Worm (Caenorhabditis elegans) whole organism, late embryonic: ENCODE results near the gene C30F2.5.

Source experiments
- C38D4.7 ChIP-seq: fragments of 200-800 bp; sonication (Bioruptor generic); optimal IDR thresholded peaks from 2 replicates; lab custom pipeline; 2018; ENCODE audit warnings: mild to moderate bottlenecking, missing genetic modification characterization, moderate library complexity, missing compliant biosample characterization
- F13H6.1 ChIP-seq: sonication (generic microtip); optimal IDR thresholded peaks from 2 replicates; lab custom pipeline; 2016; ENCODE audit warnings: missing genetic modification characterization, missing compliant biosample characterization
- K09A11.1 ChIP-seq: sonication (generic microtip); optimal IDR thresholded peaks from 2 replicates; lab custom pipeline; 2017; ENCODE audit warnings: antibody characterized with exemption, mild to moderate bottlenecking, missing genetic modification characterization, missing compliant biosample characterization; ENCODE audit not compliant: insufficient read depth
- T23F11.4 ChIP-seq: fragments of 200-800 bp; sonication (Bioruptor generic); optimal IDR thresholded peaks from 2 replicates; lab custom pipeline; 2018; ENCODE audit warnings: mild to moderate bottlenecking, missing genetic modification characterization, missing compliant biosample characterization
- ceh-14 ChIP-seq: sonication (generic microtip); optimal IDR thresholded peaks from 2 replicates; lab custom pipeline; 2016; ENCODE audit warnings: missing genotype, missing genetic modification characterization, missing compliant biosample characterization
- ceh-2 ChIP-seq: sonication (generic microtip); optimal IDR thresholded peaks from 2 replicates; lab custom pipeline; 2016; ENCODE audit warnings: missing genotype, missing genetic modification characterization, missing compliant biosample characterization
- ceh-22 ChIP-seq: sonication (generic microtip); optimal IDR thresholded peaks from 2 replicates; lab custom pipeline; 2017; ENCODE audit warnings: missing biosample characterization, missing genetic modification characterization
- ceh-24 ChIP-seq: sonication (generic microtip); optimal IDR thresholded peaks from 2 replicates; lab custom pipeline; 2016; ENCODE audit warnings: mild to moderate bottlenecking, missing genetic modification characterization, missing compliant biosample characterization
- ceh-31 ChIP-seq: sonication (generic microtip); optimal IDR thresholded peaks from 2 replicates; lab custom pipeline; 2016; ENCODE audit warnings: missing genetic modification characterization, missing compliant biosample characterization
- ceh-34 ChIP-seq: sonication (generic microtip); optimal IDR thresholded peaks from 2 replicates; lab custom pipeline; 2016; ENCODE audit warnings: mild to moderate bottlenecking, missing genetic modification characterization, missing compliant biosample characterization
- ceh-45 ChIP-seq: fragments of 200-800 bp; sonication (Bioruptor generic); IDR thresholded peaks from 2 replicates; pipeline ENCODE4 v1.3.6; 2022; ENCODE audit warnings: missing genetic modification reagents, missing genetic modification characterization, missing compliant biosample characterization
- ceh-48 ChIP-seq: sonication (generic microtip); optimal IDR thresholded peaks from 2 replicates; lab custom pipeline; 2016; ENCODE audit warnings: missing genetic modification characterization, inconsistent platforms, missing compliant biosample characterization
- ceh-9 ChIP-seq: sonication (generic microtip); optimal IDR thresholded peaks from 2 replicates; lab custom pipeline; 2016; ENCODE audit warnings: mild to moderate bottlenecking, missing genetic modification characterization, inconsistent platforms, missing compliant biosample characterization
- dve-1 ChIP-seq: sonication (generic microtip); optimal IDR thresholded peaks from 2 replicates; lab custom pipeline; 2017; ENCODE audit warnings: antibody characterized with exemption, mild to moderate bottlenecking, missing genetic modification characterization, missing compliant biosample characterization
- elt-2 ChIP-seq: sonication (generic microtip); optimal IDR thresholded peaks from 2 replicates; lab custom pipeline; 2016; ENCODE audit warnings: missing genetic modification reagents, missing genetic modification characterization, missing compliant biosample characterization
- elt-4 ChIP-seq: sonication (generic microtip); optimal IDR thresholded peaks from 2 replicates; lab custom pipeline; 2016; ENCODE audit warnings: missing genetic modification characterization, missing compliant biosample characterization
- ets-4 ChIP-seq: sonication (generic microtip); optimal IDR thresholded peaks from 2 replicates; lab custom pipeline; 2016; ENCODE audit warnings: missing genetic modification characterization, missing compliant biosample characterization
- fkh-10 ChIP-seq: fragments of 150-350 bp; optimal IDR thresholded peaks from 2 replicates; lab custom pipeline; 2014; ENCODE audit warnings: missing biosample characterization, missing genetic modification reagents, missing genetic modification characterization
- fkh-6 ChIP-seq: sonication (generic microtip); optimal IDR thresholded peaks from 2 replicates; lab custom pipeline; 2016; ENCODE audit warnings: missing genetic modification characterization, missing compliant biosample characterization
- hlh-13 ChIP-seq: fragments of 200-800 bp; sonication (Bioruptor generic); optimal IDR thresholded peaks from 2 replicates; lab custom pipeline; 2018; ENCODE audit warnings: mild to moderate bottlenecking, missing genetic modification characterization, missing compliant biosample characterization
- hlh-30 ChIP-seq: sonication (generic microtip); optimal IDR thresholded peaks from 2 replicates; lab custom pipeline; 2017; ENCODE audit warnings: antibody characterized with exemption, missing genetic modification characterization, missing compliant biosample characterization; ENCODE audit not compliant: insufficient read depth
- hlh-6 ChIP-seq: sonication (generic microtip); optimal IDR thresholded peaks from 2 replicates; lab custom pipeline; 2016; ENCODE audit warnings: missing genotype, missing genetic modification characterization, missing compliant biosample characterization
- hlh-8 ChIP-seq: sonication (generic microtip); optimal IDR thresholded peaks from 2 replicates; lab custom pipeline; 2016; ENCODE audit warnings: missing genotype, missing genetic modification characterization, missing compliant biosample characterization
- lim-6 ChIP-seq: sonication (generic microtip); optimal IDR thresholded peaks from 2 replicates; lab custom pipeline; 2016; ENCODE audit warnings: missing genetic modification characterization, missing compliant biosample characterization
- madf-2 ChIP-seq: sonication (generic microtip); optimal IDR thresholded peaks from 2 replicates; lab custom pipeline; 2017; ENCODE audit warnings: missing genetic modification characterization, missing compliant biosample characterization
- nfya-1 ChIP-seq: sonication (generic microtip); optimal IDR thresholded peaks from 2 replicates; lab custom pipeline; 2017; ENCODE audit warnings: missing genetic modification characterization, mild to moderate bottlenecking, missing compliant biosample characterization, antibody characterized with exemption, moderate library complexity
- pag-3 ChIP-seq: sonication (generic microtip); optimal IDR thresholded peaks from 2 replicates; lab custom pipeline; 2016; ENCODE audit warnings: missing compliant biosample characterization, missing genetic modification characterization, borderline replicate concordance
- pax-1 ChIP-seq: fragments of 150-350 bp; optimal IDR thresholded peaks from 2 replicates; lab custom pipeline; 2014; ENCODE audit warnings: missing biosample characterization, missing genetic modification characterization
- pha-4 ChIP-seq: fragments of 150-350 bp; optimal IDR thresholded peaks from 2 replicates; lab custom pipeline; 2018; ENCODE audit warnings: missing biosample characterization, missing genetic modification reagents, missing genetic modification characterization
- pqm-1 ChIP-seq: sonication (generic microtip); optimal IDR thresholded peaks from 2 replicates; lab custom pipeline; 2016; ENCODE audit warnings: missing genetic modification characterization, missing compliant biosample characterization
- pros-1 ChIP-seq: fragments of 150-350 bp; optimal IDR thresholded peaks from 2 replicates; lab custom pipeline; 2014; ENCODE audit warnings: missing biosample characterization, missing genetic modification reagents, missing genetic modification characterization
- ref-2 ChIP-seq: sonication (generic microtip); optimal IDR thresholded peaks from 2 replicates; lab custom pipeline; 2016; ENCODE audit warnings: missing genetic modification characterization, missing compliant biosample characterization
- rnt-1 ChIP-seq: sonication (generic microtip); optimal IDR thresholded peaks from 2 replicates; lab custom pipeline; 2016; ENCODE audit warnings: missing genetic modification characterization, missing compliant biosample characterization
- sdc-2 ChIP-seq: sonication (generic microtip); optimal IDR thresholded peaks from 2 replicates; lab custom pipeline; 2016; ENCODE audit warnings: missing genotype, missing genetic modification characterization, missing compliant biosample characterization
- sox-2 ChIP-seq: fragments of 200-800 bp; sonication (Bioruptor generic); IDR thresholded peaks from 2 replicates; pipeline ENCODE4 v1.3.6; 2022; ENCODE audit warnings: missing genetic modification reagents, missing genetic modification characterization, missing compliant biosample characterization
- sox-4 ChIP-seq: sonication (generic microtip); optimal IDR thresholded peaks from 2 replicates; lab custom pipeline; 2017; ENCODE audit warnings: mild to moderate bottlenecking, missing genetic modification characterization, inconsistent platforms, missing compliant biosample characterization
- syd-9 ChIP-seq: sonication (generic microtip); optimal IDR thresholded peaks from 2 replicates; lab custom pipeline; 2016; ENCODE audit warnings: mild to moderate bottlenecking, missing genetic modification characterization, moderate library complexity, missing compliant biosample characterization
- tbx-2 ChIP-seq: sonication (generic microtip); optimal IDR thresholded peaks from 2 replicates; lab custom pipeline; 2016; ENCODE audit warnings: missing genetic modification characterization, missing compliant biosample characterization
- unc-3 ChIP-seq, 2 experiments: fragments of 200-800 bp in 1 of 2; sonication (Bioruptor generic) in 1 of 2; sonication (generic microtip) in 1 of 2; conservative IDR thresholded peaks in 1 of 2; optimal IDR thresholded peaks in 1 of 2; 2 replicates each; pipeline versions ENCODE4 v1.3.6 to Lab custom; 2016 to 2022; ENCODE audit warnings: missing compliant biosample characterization in 2 of 2, missing genetic modification characterization in 2 of 2, missing genetic modification reagents in 1 of 2
- unc-42 ChIP-seq: sonication (generic microtip); optimal IDR thresholded peaks from 2 replicates; lab custom pipeline; 2016; ENCODE audit warnings: missing genotype, missing genetic modification characterization, missing compliant biosample characterization
- unc-55 ChIP-seq: sonication (generic microtip); optimal IDR thresholded peaks from 2 replicates; lab custom pipeline; 2017; ENCODE audit warnings: missing biosample characterization, missing genetic modification reagents, missing genetic modification characterization
- unc-86 ChIP-seq: sonication (generic microtip); optimal IDR thresholded peaks from 2 replicates; lab custom pipeline; 2016; ENCODE audit warnings: missing genetic modification characterization, missing compliant biosample characterization
- ztf-16 ChIP-seq: sonication (generic microtip); optimal IDR thresholded peaks from 2 replicates; lab custom pipeline; 2017; ENCODE audit warnings: missing genetic modification characterization, missing compliant biosample characterization

C30F2.5 gene

DNA sequence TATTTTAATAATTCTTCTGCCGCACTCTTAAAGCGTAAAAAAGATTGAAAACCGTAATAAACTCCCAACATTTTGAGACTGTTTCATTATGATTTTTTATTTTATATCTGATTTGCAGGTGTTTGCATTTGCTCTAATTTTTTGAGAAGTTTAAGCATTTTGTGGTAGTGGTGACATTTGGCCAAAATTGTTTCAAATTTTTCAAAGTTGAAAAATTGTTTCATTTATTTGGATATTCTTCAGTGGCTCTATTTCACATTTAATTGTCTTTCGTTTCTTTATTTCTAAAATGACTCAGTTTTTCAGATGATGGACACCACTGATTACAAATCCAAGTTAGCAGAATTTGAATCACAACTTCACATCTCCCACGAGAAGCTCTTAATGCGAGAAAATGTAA is at the start of gene C30F2.5:
Gene C30F2.5 (plus strand): TSS at position 301 of the 400 bp plus-strand sequence.
- TF ChIP-seq unc-55 (GFP tag; lab: Kevin White, UChicago) = no peak
- TF ChIP-seq ceh-24 (tag; lab: Kevin White, UChicago) = no peak
- no peak for TF ChIP-seq F13H6.1

- TF ChIP-seq madf-2 (no peak), sox-4 (tag; lab: Kevin White, UChicago) (no peak), fkh-6 (tag; lab: Kevin White, UChicago) (no peak), ets-4 (tag; lab: Kevin White, UChicago) (no peak)
Measured at ce11 chrX:16046379-16046778, 48.1 kb upstream of the C30F2.5 start.

ce11 chrX:16049573-16049972 is 44.9 kb upstream of the C30F2.5 start, which contains the start of gene cpd-2:
Gene cpd-2 (plus strand): TSS chrX:16049873.
- TF ChIP-seq elt-4 = no peak
- no peak for TF ChIP-seq madf-2
- TF ChIP-seq ets-4 (tag; lab: Kevin White, UChicago) = no peak

- no peak for TF ChIP-seq unc-86 (tag; lab: Kevin White, UChicago)
- no peak for TF ChIP-seq unc-55 (GFP tag; lab: Kevin White, UChicago)
- no peak for TF ChIP-seq ceh-24 (tag; lab: Kevin White, UChicago)
- TF ChIP-seq ceh-45 (GFP tag; lab: Robert Waterston, UW) = no peak
- TF ChIP-seq ceh-9 = no peak
- no peak for TF ChIP-seq madf-2
- TF ChIP-seq, all 69 proteins: peak for 0
Measured at ce11 chrX:16055245-16055644, 39.2 kb upstream of the C30F2.5 start, which contains the start of gene T27A8.7. Gene T27A8.7 (plus strand): TSS chrX:16055545.

DNA sequence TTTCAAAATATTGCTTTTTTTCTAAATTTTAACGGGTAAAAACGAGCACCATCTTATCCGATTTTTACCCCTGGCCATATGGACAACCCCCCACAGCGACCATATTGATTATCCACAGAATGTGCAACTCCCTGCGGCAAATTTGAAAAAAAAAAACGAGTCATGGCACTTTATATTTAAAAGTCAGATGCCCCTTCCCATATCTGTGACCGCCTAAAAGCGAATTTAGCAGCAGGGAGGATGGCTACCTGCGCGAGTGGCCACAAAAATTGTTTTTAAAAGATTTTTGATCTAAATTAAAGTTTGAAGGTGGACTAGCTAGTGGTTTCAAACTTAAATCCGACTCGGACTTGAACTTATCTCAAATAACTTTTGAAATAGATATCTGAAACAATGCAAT is 38.1 kb upstream of the C30F2.5 start:
- TF ChIP-seq pros-1 (tag; lab: Kevin White, UChicago) = peak; percentile 35
- peak; percentile 67 for TF ChIP-seq ceh-22 (tag; lab: Kevin White, UChicago)
- peak; percentile 87 for TF ChIP-seq dve-1
- TF ChIP-seq lim-6 (tag; lab: Kevin White, UChicago) = no peak
- peak; percentile 56 for TF ChIP-seq ceh-34 (tag; lab: Kevin White, UChicago)
- TF ChIP-seq ceh-31 (tag; lab: Kevin White, UChicago) = peak; percentile 80
- TF ChIP-seq fkh-10 (GFP tag; lab: Kevin White, UChicago) = peak; percentile 35
- TF ChIP-seq ceh-9 = no peak
- TF ChIP-seq unc-3 (GFP tag; conservative IDR thresholded peaks at IDR 0.05; lab: Robert Waterston, UW) = peak; percentile 37; the same call in 1 of the 2 replicates
- peak; percentile 8 for TF ChIP-seq unc-3 (tag; optimal IDR thresholded peaks at IDR 0.05; lab: Kevin White, UChicago)
- TF ChIP-seq K09A11.1 (tag; lab: Kevin White, UChicago) = peak; percentile 53
- peak; percentile 58 for TF ChIP-seq ztf-16 (tag; lab: Kevin White, UChicago)
- TF ChIP-seq elt-2 (tag; lab: Kevin White, UChicago) = peak; percentile 40
- peak; percentile 92 for TF ChIP-seq nfya-1 (tag; lab: Kevin White, UChicago)
- peak; percentile 63 for TF ChIP-seq hlh-8 (tag; lab: Kevin White, UChicago)
- TF ChIP-seq pax-1 (tag; lab: Kevin White, UChicago) = peak; percentile 59
- TF ChIP-seq F13H6.1 = peak; percentile 8
- TF ChIP-seq pha-4 (tag; lab: Kevin White, UChicago) = no peak
- no peak for TF ChIP-seq madf-2
- peak; percentile 6 for TF ChIP-seq ceh-14 (tag; lab: Kevin White, UChicago)
- TF ChIP-seq ceh-2 (tag; lab: Kevin White, UChicago) = peak; percentile 17
- TF ChIP-seq sdc-2 (tag; lab: Kevin White, UChicago) = peak; percentile 99
- peak; percentile 33 for TF ChIP-seq hlh-30 (tag; lab: Kevin White, UChicago)
- TF ChIP-seq T23F11.4 (GFP tag; lab: Kevin White, UChicago) = no peak
- no peak for TF ChIP-seq hlh-13 (GFP tag; lab: Kevin White, UChicago)
- peak; percentile 48 for TF ChIP-seq ceh-48
- no peak for TF ChIP-seq C38D4.7 (GFP tag; lab: Kevin White, UChicago)
- peak; percentile 89 for TF ChIP-seq unc-42 (tag; lab: Kevin White, UChicago)
- peak; percentile 81 for TF ChIP-seq ref-2
- peak; percentile 71 for TF ChIP-seq syd-9 (tag; lab: Kevin White, UChicago)
- peak; percentile 4; the same call in 1 of the 2 replicates for TF ChIP-seq sox-2 (GFP tag; lab: Robert Waterston, UW)
- TF ChIP-seq tbx-2 = peak; percentile 78
- no peak for TF ChIP-seq pag-3 (tag; lab: Kevin White, UChicago)
- peak; percentile 4 for TF ChIP-seq hlh-6 (tag; lab: Kevin White, UChicago)
- TF ChIP-seq pqm-1 (tag; lab: Kevin White, UChicago) = peak; percentile 57
- peak; percentile 87 for TF ChIP-seq rnt-1
